Fruit fly (Drosophila melanogaster) whole organism, embryonic: ENCODE data around the gene ewg.

ENCODE experiments used
- Antp ChIP-seq: fragments of 200-800 bp; sonication (Bioruptor generic); optimal IDR thresholded peaks from 3 replicates; lab custom pipeline; 2016; ENCODE audit warnings: missing biosample characterization, missing genetic modification characterization
- Bteb2 ChIP-seq: fragments of 200-800 bp; sonication (Bioruptor generic); optimal IDR thresholded peaks from 2 replicates; lab custom pipeline; 2016; ENCODE audit warnings: missing biosample characterization, missing genetic modification characterization
- CG10209 ChIP-seq: fragments of 200-800 bp; sonication (Bioruptor generic); optimal IDR thresholded peaks from 3 replicates; lab custom pipeline; 2017; ENCODE audit warnings: missing biosample characterization, mild to moderate bottlenecking, missing genetic modification characterization, missing genetic modification reagents
- CG11504 ChIP-seq: fragments of 200-800 bp; sonication (Bioruptor generic); optimal IDR thresholded peaks from 3 replicates; lab custom pipeline; 2019; ENCODE audit warnings: missing biosample characterization, mild to moderate bottlenecking, missing genetic modification characterization, moderate library complexity
- CG12236 ChIP-seq: fragments of 200-800 bp; sonication (Bioruptor generic); optimal IDR thresholded peaks from 2 replicates; lab custom pipeline; 2016; ENCODE audit warnings: missing biosample characterization, missing genetic modification characterization
- CG12391 ChIP-seq: fragments of 200-800 bp; sonication (Bioruptor generic); optimal IDR thresholded peaks from 3 replicates; lab custom pipeline; 2018; ENCODE audit warnings: missing biosample characterization, mild to moderate bottlenecking, missing genetic modification characterization, moderate library complexity
- CG14965 ChIP-seq: fragments of 200-800 bp; sonication (Bioruptor generic); optimal IDR thresholded peaks from 2 replicates; lab custom pipeline; 2016; ENCODE audit warnings: missing biosample characterization, missing genetic modification characterization, borderline replicate concordance
- CG1792 ChIP-seq: fragments of 200-800 bp; sonication (Bioruptor generic); optimal IDR thresholded peaks from 2 replicates; lab custom pipeline; 2016; ENCODE audit warnings: missing biosample characterization, missing genetic modification characterization
- CG18619 ChIP-seq: fragments of 200-800 bp; sonication (Bioruptor generic); optimal IDR thresholded peaks from 3 replicates; lab custom pipeline; 2017; ENCODE audit warnings: missing biosample characterization, mild to moderate bottlenecking, missing genetic modification characterization
- CG2116 ChIP-seq: fragments of 200-800 bp; sonication (Bioruptor generic); optimal IDR thresholded peaks from 3 replicates; lab custom pipeline; 2018; ENCODE audit warnings: missing biosample characterization, mild to moderate bottlenecking, missing genetic modification characterization
- CG30431 ChIP-seq: fragments of 200-800 bp; sonication (Bioruptor generic); optimal IDR thresholded peaks from 2 replicates; lab custom pipeline; 2017; ENCODE audit warnings: missing biosample characterization, missing genetic modification characterization
- CG3065 ChIP-seq: fragments of 200-800 bp; sonication (Bioruptor generic); optimal IDR thresholded peaks from 2 replicates; lab custom pipeline; 2016; ENCODE audit warnings: missing biosample characterization, missing genetic modification characterization
- CG32772 ChIP-seq: fragments of 200-800 bp; sonication (Bioruptor generic); IDR thresholded peaks from 2 replicates; pipeline ENCODE4 v1.3.6; 2022; ENCODE audit warnings: missing biosample characterization, missing genetic modification characterization
- CG3281 ChIP-seq: fragments of 200-800 bp; sonication (Bioruptor generic); optimal IDR thresholded peaks from 3 replicates; lab custom pipeline; 2017; ENCODE audit warnings: missing biosample characterization, mild to moderate bottlenecking, missing genetic modification characterization
- CG42726 ChIP-seq: fragments of 200-800 bp; sonication (Bioruptor generic); IDR thresholded peaks from 2 replicates; pipeline ENCODE4 v1.3.6; 2022; ENCODE audit warnings: missing biosample characterization, missing genetic modification characterization; ENCODE audit not compliant: partially characterized antibody
- CG4282 ChIP-seq: fragments of 200-800 bp; sonication (Bioruptor generic); optimal IDR thresholded peaks from 2 replicates; lab custom pipeline; 2016; ENCODE audit warnings: missing biosample characterization, missing genetic modification characterization
- CG4617 ChIP-seq: fragments of 200-800 bp; sonication (Bioruptor generic); optimal IDR thresholded peaks from 3 replicates; lab custom pipeline; 2016; ENCODE audit warnings: missing biosample characterization, missing genetic modification characterization, borderline replicate concordance
- CG4820 ChIP-seq: fragments of 200-800 bp; sonication (Bioruptor generic); optimal IDR thresholded peaks from 3 replicates; lab custom pipeline; 2016; ENCODE audit warnings: missing biosample characterization, missing genetic modification characterization
- CG7745 ChIP-seq: fragments of 200-800 bp; sonication (Bioruptor generic); optimal IDR thresholded peaks from 2 replicates; lab custom pipeline; 2018; ENCODE audit warnings: missing biosample characterization, mild to moderate bottlenecking, missing genetic modification characterization, moderate library complexity
- CG8281 ChIP-seq: fragments of 200-800 bp; sonication (Bioruptor generic); optimal IDR thresholded peaks from 2 replicates; lab custom pipeline; 2018; ENCODE audit warnings: missing biosample characterization, mild to moderate bottlenecking, missing genetic modification characterization, moderate library complexity
- CkIIα-i1 ChIP-seq: fragments of 200-800 bp; sonication (Bioruptor generic); IDR thresholded peaks from 2 replicates; pipeline ENCODE4 v1.3.6; 2022; ENCODE audit warnings: missing biosample characterization, missing genetic modification characterization
- Gug ChIP-seq: fragments of 200-800 bp; sonication (Bioruptor generic); IDR thresholded peaks from 4 replicates; pipeline ENCODE4 v1.3.6; 2022; ENCODE audit warnings: missing biosample characterization, missing genetic modification characterization
- Hmx ChIP-seq: fragments of 200-800 bp; sonication (Bioruptor generic); optimal IDR thresholded peaks from 2 replicates; lab custom pipeline; 2016; ENCODE audit warnings: missing biosample characterization, missing genetic modification characterization
- Hr51 ChIP-seq, 2 experiments: fragments of 200-800 bp; sonication (Bioruptor generic); optimal IDR thresholded peaks; 2 replicates in 1 of 2; 3 replicates in 1 of 2; lab custom pipeline; 2016 to 2018; ENCODE audit warnings: missing biosample characterization in 2 of 2, missing genetic modification characterization in 2 of 2, mild to moderate bottlenecking in 1 of 2, moderate library complexity in 1 of 2
- Lpt ChIP-seq: fragments of >200 bp; optimal IDR thresholded peaks from 2 replicates; lab custom pipeline; 2018; ENCODE audit warnings: missing biosample characterization, missing genetic modification characterization
- Mrtf ChIP-seq: fragments of 200-800 bp; sonication (Bioruptor generic); IDR thresholded peaks from 3 replicates; pipeline ENCODE4 v1.3.6; 2022; ENCODE audit warnings: missing biosample characterization, missing genetic modification characterization
- Oli ChIP-seq: fragments of 200-800 bp; sonication (Bioruptor generic); optimal IDR thresholded peaks from 2 replicates; lab custom pipeline; 2018; ENCODE audit warnings: missing biosample characterization, mild to moderate bottlenecking, missing genetic modification characterization, moderate library complexity
- Pdp1 ChIP-seq, 2 experiments: fragments of 200-800 bp; sonication (Bioruptor generic); optimal IDR thresholded peaks; 3 replicates each; lab custom pipeline; 2016; ENCODE audit warnings: missing biosample characterization in 2 of 2, missing genetic modification characterization in 2 of 2, mild to moderate bottlenecking in 1 of 2, moderate library complexity in 1 of 2
- cg ChIP-seq: fragments of 200-800 bp; sonication (Bioruptor generic); optimal IDR thresholded peaks from 3 replicates; lab custom pipeline; 2019; ENCODE audit warnings: missing biosample characterization, mild to moderate bottlenecking, missing genetic modification characterization, moderate library complexity
- chn ChIP-seq: fragments of 200-800 bp; sonication (Bioruptor generic); optimal IDR thresholded peaks from 2 replicates; lab custom pipeline; 2016; ENCODE audit warnings: missing biosample characterization, missing genetic modification characterization
- grau ChIP-seq: fragments of 200-800 bp; optimal IDR thresholded peaks from 3 replicates; lab custom pipeline; 2019; ENCODE audit warnings: missing biosample characterization, mild to moderate bottlenecking, missing genetic modification characterization, moderate library complexity
- gt ChIP-seq: fragments of 200-800 bp; sonication (Bioruptor generic); IDR thresholded peaks from 2 replicates; pipeline ENCODE4 v1.3.6; 2022; ENCODE audit warnings: missing biosample characterization, missing genetic modification characterization
- ind ChIP-seq: fragments of 200-800 bp; sonication (Bioruptor generic); optimal IDR thresholded peaks from 3 replicates; lab custom pipeline; 2016; ENCODE audit warnings: missing biosample characterization, missing genetic modification characterization
- inv ChIP-seq: fragments of 200-800 bp; sonication (Bioruptor generic); IDR thresholded peaks from 2 replicates; pipeline ENCODE4 v1.3.6; 2022; ENCODE audit warnings: missing biosample characterization, missing genetic modification characterization; ENCODE audit not compliant: partially characterized antibody
- jing ChIP-seq: fragments of 200-800 bp; sonication (Bioruptor generic); optimal IDR thresholded peaks from 2 replicates; lab custom pipeline; 2018; ENCODE audit warnings: missing biosample characterization, mild to moderate bottlenecking, missing genetic modification characterization
- kay ChIP-seq: fragments of 200-800 bp; sonication (Bioruptor generic); optimal IDR thresholded peaks from 2 replicates; lab custom pipeline; 2016; ENCODE audit warnings: missing biosample characterization, missing genetic modification characterization
- klu ChIP-seq: fragments of 200-800 bp; sonication (Bioruptor generic); IDR thresholded peaks from 2 replicates; pipeline ENCODE4 v1.3.6; 2022; ENCODE audit warnings: missing biosample characterization, missing genetic modification characterization
- lbe ChIP-seq: fragments of 200-800 bp; sonication (Bioruptor generic); optimal IDR thresholded peaks from 2 replicates; lab custom pipeline; 2016; ENCODE audit warnings: missing biosample characterization, mild to moderate bottlenecking, missing genetic modification characterization
- mirr ChIP-seq: fragments of 200-800 bp; sonication (Bioruptor generic); optimal IDR thresholded peaks from 3 replicates; lab custom pipeline; 2018; ENCODE audit warnings: missing biosample characterization, mild to moderate bottlenecking, missing genetic modification characterization
- nom ChIP-seq: fragments of 200-800 bp; sonication (Bioruptor generic); optimal IDR thresholded peaks from 2 replicates; lab custom pipeline; 2017; ENCODE audit warnings: missing biosample characterization, missing genetic modification characterization, mild to moderate bottlenecking, moderate library complexity, missing genetic modification reagents
- onecut ChIP-seq: fragments of 200-800 bp; sonication (Bioruptor generic); IDR thresholded peaks from 2 replicates; pipeline ENCODE4 v1.3.6; 2022; ENCODE audit warnings: missing biosample characterization, missing genetic modification characterization
- pfk ChIP-seq: fragments of 200-800 bp; sonication (Bioruptor generic); optimal IDR thresholded peaks from 2 replicates; lab custom pipeline; 2018; ENCODE audit warnings: missing biosample characterization, mild to moderate bottlenecking, missing genetic modification characterization, moderate library complexity
- psq ChIP-seq: fragments of 200-800 bp; sonication (Bioruptor generic); optimal IDR thresholded peaks from 2 replicates; lab custom pipeline; 2017; ENCODE audit warnings: missing biosample characterization, missing genetic modification characterization
- sd ChIP-seq: fragments of 200-800 bp; sonication (Bioruptor generic); optimal IDR thresholded peaks from 3 replicates; lab custom pipeline; 2018; ENCODE audit warnings: missing biosample characterization, mild to moderate bottlenecking, missing genetic modification characterization, moderate library complexity
- seq ChIP-seq: fragments of 200-800 bp; sonication (Bioruptor generic); IDR thresholded peaks from 2 replicates; pipeline ENCODE4 v1.3.6; 2022; ENCODE audit warnings: missing biosample characterization, missing genetic modification characterization
- shn ChIP-seq: fragments of 200-800 bp; sonication (Bioruptor generic); optimal IDR thresholded peaks from 3 replicates; lab custom pipeline; 2016; ENCODE audit warnings: missing biosample characterization, missing genetic modification characterization
- slou ChIP-seq: fragments of 200-800 bp; sonication (Bioruptor generic); optimal IDR thresholded peaks from 3 replicates; lab custom pipeline; 2016; ENCODE audit warnings: missing biosample characterization, missing genetic modification characterization
- slp2 ChIP-seq: fragments of 200-800 bp; sonication (Bioruptor generic); optimal IDR thresholded peaks from 2 replicates; lab custom pipeline; 2016; ENCODE audit warnings: missing biosample characterization, missing genetic modification characterization
- ssp ChIP-seq: fragments of 200-800 bp; sonication (Bioruptor generic); IDR thresholded peaks from 2 replicates; pipeline ENCODE4 v1.3.6; 2022; ENCODE audit warnings: missing biosample characterization, missing genetic modification characterization
- tx ChIP-seq: fragments of 200-800 bp; sonication (Bioruptor generic); optimal IDR thresholded peaks from 2 replicates; lab custom pipeline; 2016; ENCODE audit warnings: missing biosample characterization, missing genetic modification characterization
- zfh1 ChIP-seq: fragments of 200-800 bp; sonication (Bioruptor generic); IDR thresholded peaks from 3 replicates; pipeline ENCODE4 v1.3.6; 2022; ENCODE audit warnings: missing biosample characterization, missing genetic modification characterization
- zfh2 ChIP-seq: fragments of 200-800 bp; sonication (Bioruptor generic); optimal IDR thresholded peaks from 2 replicates; lab custom pipeline; 2016; ENCODE audit warnings: missing biosample characterization, missing genetic modification characterization

ewg gene

dm6 chrX:255369-255768 is 24.1 kb downstream of the ewg start, which contains the start of gene cin (continued):
- TF ChIP-seq Lpt (no peak), CG18619 (GFP tag; lab: Kevin White, UChicago) (no peak), seq (GFP tag; lab: Robert Waterston, UW) (0 out of 2 replicates have a peak, but pooled peaks have one; percentile 30), Hmx (GFP tag; lab: Kevin White, UChicago) (no peak), CG32772 (no peak), CG11504 (no peak), Oli (tag; lab: Kevin White, UChicago) (no peak), CG7745 (tag; lab: Kevin White, UChicago) (no peak), klu (no peak), zfh2 (GFP tag; lab: Kevin White, UChicago) (peak; percentile 1), shn (GFP tag; lab: Kevin White, UChicago) (no peak), onecut (no peak), CG12236 (no peak), CG3281 (GFP tag; lab: Kevin White, UChicago) (peak; percentile 44), ssp (GFP tag; lab: Robert Waterston, UW) (no peak), mirr (GFP tag; lab: Kevin White, UChicago) (no peak), CG12391 (tag; lab: Kevin White, UChicago) (peak; percentile 55), Gug (GFP tag; lab: Robert Waterston, UW) (no peak), CG14965 (GFP tag; lab: Kevin White, UChicago) (no peak), CG1792 (GFP tag; lab: Kevin White, UChicago) (no peak), lbe (GFP tag; lab: Kevin White, UChicago) (peak; percentile 25), CG4820 (no peak), cg (GFP tag; lab: Kevin White, UChicago) (no peak), CG30431 (GFP tag; lab: Kevin White, UChicago) (no peak), CG3065 (GFP tag; lab: Kevin White, UChicago) (no peak), CG4617 (GFP tag; lab: Kevin White, UChicago) (no peak), CG4282 (no peak), nom (GFP tag; lab: Kevin White, UChicago) (peak; percentile 26), psq (GFP tag; lab: Kevin White, UChicago) (no peak), grau (tag; lab: Kevin White, UChicago) (peak; percentile 66), Hr51 (GFP tag; optimal IDR thresholded peaks at IDR 0.05; lab: Kevin White, UChicago) (no peak), slou (GFP tag; lab: Kevin White, UChicago) (no peak), gt (GFP tag; lab: Robert Waterston, UW) (no peak), CG2116 (GFP tag; lab: Kevin White, UChicago) (peak; percentile 85), CG42726 (no peak), kay (GFP tag; lab: Kevin White, UChicago) (no peak), Antp (GFP tag; lab: Kevin White, UChicago) (no peak), tx (GFP tag; lab: Kevin White, UChicago) (no peak), CkIIα-i1 (no peak), inv (GFP tag; lab: Robert Waterston, UW) (no peak), sd (tag; lab: Kevin White, UChicago) (no peak), jing (GFP tag; lab: Kevin White, UChicago) (no peak), CG8281 (tag; lab: Kevin White, UChicago) (no peak), zfh1 (no peak), Pdp1 (GFP tag; optimal IDR thresholded peaks at IDR 0.05; lab: Kevin White, UChicago) (peak in 1 of 2 experiments; percentile 32), Mrtf (GFP tag; lab: Robert Waterston, UW) (no peak), CG10209 (GFP tag; lab: Kevin White, UChicago) (peak; percentile 34), chn (GFP tag; lab: Kevin White, UChicago) (no peak), slp2 (GFP tag; lab: Kevin White, UChicago) (no peak), pfk (GFP tag; lab: Kevin White, UChicago) (no peak), Bteb2 (GFP tag; lab: Kevin White, UChicago) (no peak), ind (GFP tag; lab: Kevin White, UChicago) (peak; percentile 47)
